Worm (Caenorhabditis elegans): Measurements from ENCODE around the gene abu-13.

- TF ChIP-seq ama-1 (optimal IDR thresholded peaks at IDR 0.05) (no peak), flt-1 (GFP tag; IDR thresholded peaks at IDR 0.05) (no peak)
Observed at ce11 chrIII:6947896-6948295, 2.2 kb upstream of the abu-13 start.
